Worm (Caenorhabditis elegans): ENCODE measurements around the gene Y105C5B.9.

DNA sequence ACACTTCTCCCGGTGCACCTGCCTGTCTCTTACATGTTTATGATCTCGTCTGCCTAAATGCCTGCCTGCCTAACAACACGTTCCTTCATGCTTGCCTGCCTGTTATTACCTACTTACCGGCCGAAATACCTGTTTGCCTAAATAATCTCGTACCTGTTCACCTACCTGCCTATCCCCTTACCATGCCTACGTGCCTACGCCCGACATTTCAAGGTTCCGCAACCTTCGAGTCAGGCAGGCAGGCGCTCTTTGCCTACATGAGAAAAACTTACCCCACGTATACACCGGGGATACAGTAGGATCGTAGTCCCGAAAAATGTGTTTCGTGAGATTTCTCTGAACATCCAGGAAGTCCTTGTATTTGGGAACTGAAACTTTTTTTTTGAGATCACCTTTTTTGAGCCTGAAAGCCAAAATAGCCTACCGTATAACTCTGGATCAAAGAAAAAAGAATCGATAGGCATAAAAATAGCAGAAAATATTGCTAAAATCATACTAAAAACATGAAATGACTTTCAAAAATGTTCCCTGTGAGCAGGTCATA is 31.9 kb downstream of the Y105C5B.9 start, which contains the start of gene lgc-19:
- TF ChIP-seq lin-39 (tag; optimal IDR thresholded peaks at IDR 0.05) (no peak), blmp-1 (tag; optimal IDR thresholded peaks at IDR 0.05) (no peak), fkh-10 (GFP tag; optimal IDR thresholded peaks at IDR 0.05) (no peak)
